Fruit fly (Drosophila melanogaster): ENCODE data around the gene CG7950.

CG7950 gene

DNA sequence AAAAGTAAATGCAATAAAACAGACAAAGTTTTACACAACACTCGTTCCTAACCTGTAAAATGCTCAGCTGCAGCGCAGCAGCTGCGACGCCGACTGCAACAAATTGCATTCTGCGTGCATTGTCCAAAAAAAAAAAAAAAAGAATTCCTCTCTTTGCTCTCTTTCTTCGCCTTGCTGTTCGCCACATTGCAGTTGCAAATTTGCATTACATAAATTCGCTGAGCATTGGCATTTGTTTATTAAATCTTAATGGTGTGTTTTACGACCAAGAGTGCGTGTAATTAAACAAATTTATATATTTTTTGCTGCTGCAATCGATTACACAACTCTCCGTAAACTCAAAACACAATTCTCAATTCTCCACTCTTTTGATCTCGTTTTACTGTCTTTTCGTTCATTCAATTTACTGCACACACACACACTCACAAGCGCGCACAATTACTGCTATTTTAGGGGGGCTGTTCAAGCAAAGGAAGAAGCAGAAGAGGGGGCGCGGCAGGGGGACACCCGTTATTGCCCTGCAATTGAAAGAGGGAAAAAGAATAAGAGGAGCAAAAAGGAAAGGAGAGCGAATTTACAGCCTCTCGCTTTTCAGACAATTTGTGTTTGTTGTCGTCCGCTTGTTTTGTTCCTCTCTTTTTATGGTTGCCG, 43.8 kb downstream of the CG7950 start:
- TF ChIP-seq CTCF (optimal IDR thresholded peaks at IDR 0.05), result no peak
- no peak for TF ChIP-seq CG8478 (optimal IDR thresholded peaks at IDR 0.05)

DNA sequence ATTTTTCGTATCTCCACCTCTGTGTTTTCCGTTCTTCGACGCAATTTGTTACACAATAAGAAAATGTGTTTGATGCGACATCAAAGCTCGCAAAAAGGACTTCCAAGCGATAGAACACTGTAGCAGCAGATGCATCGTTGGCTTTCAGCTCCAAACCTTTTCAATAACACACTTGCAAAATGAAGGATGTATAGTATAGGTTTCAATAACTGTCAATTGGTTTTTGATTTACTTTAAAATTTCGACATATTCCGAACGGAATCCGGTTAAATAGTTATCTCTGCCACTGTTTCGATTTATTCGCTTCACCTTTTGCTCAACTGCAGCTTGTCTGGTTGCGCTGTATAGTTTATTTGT, 44.3 kb downstream of the CG7950 start:
- no peak for TF ChIP-seq CTCF (optimal IDR thresholded peaks at IDR 0.05)
- no peak for TF ChIP-seq CG8478 (optimal IDR thresholded peaks at IDR 0.05)

DNA sequence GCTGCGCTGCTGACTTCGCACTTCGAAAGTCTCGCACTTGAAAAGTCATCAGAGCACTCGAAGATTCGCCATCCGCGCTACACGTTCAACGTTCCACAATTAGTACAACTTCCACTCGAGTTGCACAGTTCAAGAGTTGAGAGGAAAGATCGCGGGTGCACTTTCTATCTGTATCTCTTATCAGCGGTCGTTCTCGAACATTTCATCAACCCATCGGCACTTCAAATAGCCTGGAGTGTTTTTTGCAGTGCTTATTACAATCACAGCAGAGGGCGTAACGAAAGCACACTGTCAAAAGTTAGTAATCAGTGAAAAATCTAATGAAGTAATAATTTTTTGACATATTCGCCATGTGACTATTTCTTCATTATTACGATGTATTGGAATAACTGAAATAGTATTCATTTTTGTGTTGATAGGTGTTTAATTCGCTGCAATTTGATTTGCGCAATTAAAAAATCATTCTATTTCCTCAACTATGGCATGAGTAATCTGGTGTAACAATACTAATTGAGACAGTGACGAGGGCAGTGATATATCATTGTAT, 44.8 kb downstream of the CG7950 start:
- TF ChIP-seq CTCF (optimal IDR thresholded peaks at IDR 0.05), result no peak
- TF ChIP-seq CG8478 (optimal IDR thresholded peaks at IDR 0.05), result no peak

DNA sequence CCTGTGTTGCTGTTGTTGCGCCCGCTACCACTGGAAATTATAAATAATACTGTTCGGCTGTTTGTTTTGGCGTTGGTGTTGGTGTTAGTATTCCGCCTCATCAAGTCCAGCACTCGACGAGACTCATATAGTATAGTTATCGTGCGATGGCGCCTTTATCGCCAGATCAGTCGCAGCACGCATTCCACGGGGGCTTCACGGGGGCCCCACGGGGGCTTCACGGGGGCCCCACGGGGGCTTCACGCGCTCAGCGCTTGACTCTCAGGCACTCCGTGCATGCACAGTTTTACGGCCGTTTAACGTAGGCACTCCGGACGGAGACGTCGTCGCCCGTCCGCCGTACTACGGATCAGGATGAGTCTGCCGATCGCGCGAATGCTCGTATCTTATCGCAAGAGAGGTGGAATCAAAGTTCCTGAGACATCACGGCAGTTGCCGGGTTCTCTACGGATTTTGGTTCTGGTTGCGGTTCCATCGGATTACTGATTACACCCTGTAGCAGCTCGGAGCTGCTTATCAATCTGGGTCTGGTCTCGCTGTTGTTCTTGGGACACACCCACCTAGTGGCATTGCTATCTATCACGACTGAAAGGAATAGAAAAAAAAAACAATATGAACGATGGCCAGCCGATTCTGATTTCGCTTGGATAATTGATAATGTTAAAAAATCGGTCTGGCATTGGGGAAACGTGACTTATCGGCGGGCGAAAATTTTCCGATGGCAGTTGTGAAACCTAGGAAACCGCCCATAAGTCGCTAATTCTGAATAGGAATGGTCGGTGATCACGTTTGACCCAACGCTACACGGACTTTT, 46.4 kb downstream of the CG7950 start:
- no peak for TF ChIP-seq CG8478 (optimal IDR thresholded peaks at IDR 0.05)
- no peak for TF ChIP-seq CTCF (optimal IDR thresholded peaks at IDR 0.05)

DNA sequence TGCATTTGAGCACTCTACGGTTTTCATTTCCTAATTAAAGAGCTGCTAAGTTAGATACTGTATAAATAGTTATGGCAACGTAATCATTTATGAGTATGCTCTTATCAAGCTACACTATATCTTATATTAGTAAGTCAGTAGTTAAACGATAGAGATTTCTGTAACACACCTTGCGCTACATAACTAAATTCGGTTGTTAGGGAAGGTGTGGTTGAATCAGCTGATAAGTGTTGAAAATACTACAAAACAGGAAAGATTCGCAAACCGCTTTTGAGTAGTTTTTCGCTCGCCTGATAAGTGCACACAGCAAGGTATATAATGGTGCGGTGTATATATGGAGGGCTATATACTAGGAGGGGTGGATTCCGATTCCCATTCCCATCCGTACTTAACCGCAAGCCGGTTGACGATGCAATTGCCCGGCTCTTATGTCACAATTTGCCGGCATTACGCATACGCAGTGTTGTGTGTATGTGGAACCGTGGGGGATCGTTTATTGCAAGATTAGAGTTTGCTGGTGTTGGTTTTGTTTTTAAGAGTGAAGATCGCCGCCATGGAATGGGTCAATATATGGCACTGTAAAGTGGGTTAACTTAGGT, 48.4 kb downstream of the CG7950 start:
- TF ChIP-seq CTCF (optimal IDR thresholded peaks at IDR 0.05) (no peak), CG8478 (optimal IDR thresholded peaks at IDR 0.05) (no peak)

DNA sequence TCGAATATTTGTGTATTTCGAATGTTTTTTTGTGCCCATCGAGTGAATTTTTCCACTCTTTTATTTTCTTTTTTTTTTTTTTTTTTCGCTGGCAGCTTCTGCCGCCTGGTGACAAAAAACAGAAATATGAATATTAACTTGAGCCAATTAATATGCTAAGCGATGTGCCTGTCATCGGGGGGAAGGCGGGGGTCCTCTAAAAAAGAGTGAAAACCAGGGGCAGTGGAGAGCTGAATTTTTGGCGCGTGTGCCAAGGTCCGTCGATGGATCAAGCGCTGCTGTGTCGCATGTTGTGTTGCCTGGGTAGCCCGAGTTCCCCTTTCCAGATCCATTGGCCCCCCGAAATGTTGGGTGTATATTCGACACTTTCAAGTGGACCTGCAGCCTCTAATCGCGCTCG, 49.1 kb downstream of the CG7950 start:
- TF ChIP-seq CTCF (optimal IDR thresholded peaks at IDR 0.05) (no peak), CG8478 (optimal IDR thresholded peaks at IDR 0.05) (no peak)

DNA sequence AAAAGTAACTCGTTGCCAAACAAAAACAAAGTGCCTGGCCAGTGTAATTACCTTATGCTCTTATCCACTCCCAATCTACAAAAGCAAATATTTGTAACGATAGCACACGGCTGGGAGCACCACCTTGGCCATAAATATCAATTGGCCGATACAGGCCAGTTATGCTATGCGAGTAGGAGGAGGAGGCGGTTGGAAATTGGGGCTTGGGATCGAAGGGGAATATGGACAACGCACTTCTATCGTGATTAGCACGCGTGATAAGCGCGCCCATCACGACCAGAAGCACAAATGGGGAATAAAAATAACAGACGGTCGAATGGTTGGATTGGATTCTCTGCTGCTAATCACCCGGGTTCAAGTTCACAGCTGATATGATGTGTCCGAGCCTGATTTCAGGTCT, 49.9 kb downstream of the CG7950 start:
- TF ChIP-seq CTCF (optimal IDR thresholded peaks at IDR 0.05), result no peak
- TF ChIP-seq CG8478 (optimal IDR thresholded peaks at IDR 0.05), result no peak

DNA sequence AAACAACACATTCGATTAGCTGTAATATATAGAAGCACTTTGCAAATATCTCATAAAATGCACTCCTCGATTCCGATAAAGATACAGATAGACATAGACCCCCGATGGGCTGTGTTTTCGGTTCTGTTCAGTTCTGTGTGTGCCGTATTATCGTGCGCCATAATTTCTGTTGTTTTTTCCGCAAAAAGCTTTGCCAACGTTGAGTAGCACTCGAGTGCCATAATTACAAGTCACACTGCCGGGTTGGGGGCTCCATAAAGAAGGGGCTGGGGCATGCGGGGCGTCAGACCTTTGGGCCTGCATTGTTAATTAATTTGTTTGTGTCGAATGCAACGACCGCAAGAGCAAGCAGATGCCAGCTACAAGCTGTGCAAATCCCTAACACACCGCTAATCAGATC, 51.1 kb downstream of the CG7950 start:
- TF ChIP-seq CG8478 (optimal IDR thresholded peaks at IDR 0.05), result no peak
- TF ChIP-seq CTCF (optimal IDR thresholded peaks at IDR 0.05), result no peak
